Worm (Caenorhabditis elegans): Measurements from ENCODE around the gene zchc-1A.

- TF ChIP-seq snpc-4 (tag; optimal IDR thresholded peaks at IDR 0.05) (no peak), nhr-76 (tag; optimal IDR thresholded peaks at IDR 0.05) (no peak), zag-1 (tag; optimal IDR thresholded peaks at IDR 0.05) (no peak), skn-1 (tag; optimal IDR thresholded peaks at IDR 0.05) (no peak), T20F7.1 (GFP tag; optimal IDR thresholded peaks at IDR 0.05) (peak; percentile 84)
Measured at ce11 chrX:5165037-5165436, 9.1 kb upstream of the zchc-1A start, which contains the start of gene mans-3.
